Worm (Caenorhabditis elegans) whole organism, L4 larva: ENCODE data around the gene ubh-3.

Source experiments
- ceh-20 ChIP-seq: fragments of 200-800 bp; sonication (Bioruptor generic); IDR thresholded peaks from 2 replicates; pipeline ENCODE4 v1.3.6; 2022; ENCODE audit warnings: missing genetic modification reagents, missing genetic modification characterization, missing compliant biosample characterization
- nhr-10 ChIP-seq: fragments of 150-350 bp; optimal IDR thresholded peaks from 2 replicates; lab custom pipeline; 2014; ENCODE audit warnings: missing biosample characterization, missing genetic modification characterization

ce11 chrV:6518225-6518396, 9.5 kb upstream of the ubh-3 start, which contains the start of gene F46E10.3:
- no peak for TF ChIP-seq nhr-10 (tag; lab: Kevin White, UChicago)
- TF ChIP-seq ceh-20 (GFP tag; lab: Robert Waterston, UW) = no peak
